Worm (Caenorhabditis elegans) whole organism, late embryonic: Measurements from ENCODE around the gene F40G9.14.

Source experiments
- Y22D7AL.16 ChIP-seq: sonication (generic microtip); optimal IDR thresholded peaks from 2 replicates; lab custom pipeline; 2016; ENCODE audit warnings: missing genetic modification characterization, missing compliant biosample characterization
- ceh-34 ChIP-seq: sonication (generic microtip); optimal IDR thresholded peaks from 2 replicates; lab custom pipeline; 2016; ENCODE audit warnings: mild to moderate bottlenecking, missing genetic modification characterization, missing compliant biosample characterization
- ceh-48 ChIP-seq: sonication (generic microtip); optimal IDR thresholded peaks from 2 replicates; lab custom pipeline; 2016; ENCODE audit warnings: missing genetic modification characterization, inconsistent platforms, missing compliant biosample characterization
- ets-4 ChIP-seq: sonication (generic microtip); optimal IDR thresholded peaks from 2 replicates; lab custom pipeline; 2016; ENCODE audit warnings: missing genetic modification characterization, missing compliant biosample characterization
- fkh-10 ChIP-seq: fragments of 150-350 bp; optimal IDR thresholded peaks from 2 replicates; lab custom pipeline; 2014; ENCODE audit warnings: missing biosample characterization, missing genetic modification reagents, missing genetic modification characterization
- nfya-1 ChIP-seq: sonication (generic microtip); optimal IDR thresholded peaks from 2 replicates; lab custom pipeline; 2017; ENCODE audit warnings: missing genetic modification characterization, mild to moderate bottlenecking, missing compliant biosample characterization, antibody characterized with exemption, moderate library complexity
- nhr-11 ChIP-seq: fragments of 150-350 bp; optimal IDR thresholded peaks from 2 replicates; lab custom pipeline; 2014; ENCODE audit warnings: missing biosample characterization, missing genetic modification characterization
- pat-9 ChIP-seq: fragments of 200-800 bp; sonication (Bioruptor generic); optimal IDR thresholded peaks from 2 replicates; lab custom pipeline; 2018; ENCODE audit warnings: mild to moderate bottlenecking, missing genetic modification characterization, moderate library complexity, missing compliant biosample characterization
- pha-4 ChIP-seq: fragments of 150-350 bp; optimal IDR thresholded peaks from 2 replicates; lab custom pipeline; 2018; ENCODE audit warnings: missing biosample characterization, missing genetic modification reagents, missing genetic modification characterization
- syd-9 ChIP-seq: sonication (generic microtip); optimal IDR thresholded peaks from 2 replicates; lab custom pipeline; 2016; ENCODE audit warnings: mild to moderate bottlenecking, missing genetic modification characterization, moderate library complexity, missing compliant biosample characterization
- unc-86 ChIP-seq: sonication (generic microtip); optimal IDR thresholded peaks from 2 replicates; lab custom pipeline; 2016; ENCODE audit warnings: missing genetic modification characterization, missing compliant biosample characterization

DNA sequence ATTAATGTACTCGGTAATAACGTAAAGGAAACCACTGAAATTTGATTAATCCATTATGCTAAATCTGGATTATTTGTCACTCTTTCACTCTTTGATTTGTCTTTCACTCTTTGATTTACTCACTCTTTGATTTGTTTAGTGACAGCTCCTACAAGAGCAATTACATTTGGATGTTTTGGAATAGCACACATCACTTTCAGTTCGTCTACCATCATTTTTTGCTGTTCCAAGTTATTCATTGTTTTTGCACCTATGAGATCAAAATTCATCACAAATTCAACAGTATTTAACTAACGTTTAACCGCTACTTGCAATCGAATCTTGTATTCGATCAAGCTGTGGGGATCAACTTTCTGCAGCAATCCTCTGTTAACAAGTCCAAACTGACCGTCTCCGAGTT lies 28.5 kb downstream of the F40G9.14 start:
- TF ChIP-seq fkh-10 (no peak), ets-4 (tag; lab: Kevin White, UChicago) (no peak), pat-9 (tag; lab: Kevin White, UChicago) (no peak), nfya-1 (no peak), syd-9 (tag; lab: Kevin White, UChicago) (no peak), nhr-11 (tag; lab: Kevin White, UChicago) (no peak), ceh-34 (tag; lab: Kevin White, UChicago) (no peak), unc-86 (tag; lab: Kevin White, UChicago) (no peak), pha-4 (no peak), ceh-48 (tag; lab: Kevin White, UChicago) (no peak), Y22D7AL.16 (no peak)
